Worm (Caenorhabditis elegans) whole organism, young adult: ENCODE data around the gene C27B7.2.

ENCODE experiments used
- K12H6.12 ChIP-seq: fragments of 200-800 bp; sonication (Bioruptor generic); optimal IDR thresholded peaks from 2 replicates; lab custom pipeline; 2018; ENCODE audit warnings: mild to moderate bottlenecking, missing genetic modification characterization, missing compliant biosample characterization
- T26A5.8 ChIP-seq: sonication (generic microtip); optimal IDR thresholded peaks from 2 replicates; lab custom pipeline; 2016; ENCODE audit warnings: missing genetic modification characterization, missing compliant biosample characterization
- egl-44 ChIP-seq: fragments of 200-800 bp; sonication (Bioruptor generic); IDR thresholded peaks from 2 replicates; pipeline ENCODE4 v1.3.6; 2022; ENCODE audit warnings: missing genetic modification reagents, missing genetic modification characterization, missing compliant biosample characterization
- lin-54 ChIP-seq: fragments of 200-800 bp; sonication (Bioruptor generic); optimal IDR thresholded peaks from 2 replicates; lab custom pipeline; 2018; ENCODE audit warnings: mild to moderate bottlenecking, missing genetic modification characterization, missing compliant biosample characterization
- snpc-4 ChIP-seq, 5 experiments: fragments of 150-350 bp in 1 of 5; sonication (generic microtip) in 4 of 5; optimal IDR thresholded peaks; 2 replicates each; lab custom pipeline; 2014 to 2018; ENCODE audit warnings: missing genetic modification characterization in 5 of 5, missing biosample characterization in 3 of 5, antibody characterized with exemption in 2 of 5, mild to moderate bottlenecking in 2 of 5, missing compliant biosample characterization in 2 of 5, missing genotype in 2 of 5, moderate library complexity in 2 of 5, missing genetic modification reagents in 1 of 5
- ztf-28 ChIP-seq: fragments of 200-800 bp; sonication (Bioruptor generic); IDR thresholded peaks from 2 replicates; pipeline ENCODE4 v1.3.6; 2022; ENCODE audit warnings: missing genetic modification reagents, missing genetic modification characterization, missing compliant biosample characterization

DNA sequence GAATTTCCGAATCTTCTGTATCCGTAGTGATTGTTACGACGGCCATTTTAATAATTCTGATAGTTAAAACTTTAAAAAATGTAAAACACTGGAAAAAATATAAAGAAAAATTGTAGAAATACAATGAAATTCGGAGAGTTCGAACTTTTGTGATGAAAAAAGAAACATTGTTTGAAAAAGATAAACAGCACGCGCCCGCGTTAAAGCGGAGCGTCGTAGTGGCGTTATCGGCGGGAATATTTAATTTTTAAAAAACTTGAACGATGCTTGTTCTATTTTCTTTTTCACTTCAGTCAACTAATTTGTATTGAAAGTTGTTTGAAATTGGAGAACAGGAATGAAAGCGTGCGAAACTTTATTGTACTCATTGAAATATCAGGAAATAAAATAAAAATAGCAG is 23.0 kb upstream of the C27B7.2 start, which contains the start of gene npp-23:
- TF ChIP-seq K12H6.12 (tag; lab: Kevin White, UChicago) (no peak), egl-44 (GFP tag; lab: Robert Waterston, UW) (no peak), T26A5.8 (tag; lab: Kevin White, UChicago) (no peak), snpc-4 (GFP tag; optimal IDR thresholded peaks at IDR 0.05; lab: Kevin White, UChicago) (no peak), snpc-4 (tag; optimal IDR thresholded peaks at IDR 0.05; lab: Kevin White, UChicago) (no peak), ztf-28 (GFP tag; lab: Robert Waterston, UW) (no peak), lin-54 (GFP tag; lab: Kevin White, UChicago) (no peak)
